Fruit fly (Drosophila melanogaster) whole organism, embryonic: ENCODE measurements around the gene trx.

ENCODE experiments used
- Asciz ChIP-seq: fragments of 200-800 bp; sonication (Bioruptor generic); optimal IDR thresholded peaks from 2 replicates; lab custom pipeline; 2017; ENCODE audit warnings: missing biosample characterization, mild to moderate bottlenecking, missing genetic modification characterization, missing genetic modification reagents
- Atf6 ChIP-seq: fragments of 200-800 bp; sonication (Bioruptor generic); IDR thresholded peaks from 2 replicates; pipeline ENCODE4 v1.3.6; 2022; ENCODE audit warnings: missing biosample characterization, missing genetic modification characterization
- CG11093 ChIP-seq: fragments of 200-800 bp; sonication (Bioruptor generic); IDR thresholded peaks from 3 replicates; pipeline ENCODE4 v1.3.6; 2022; ENCODE audit warnings: missing biosample characterization, missing genetic modification characterization
- CG11695 ChIP-seq: fragments of 200-800 bp; sonication (Bioruptor generic); IDR thresholded peaks from 3 replicates; pipeline ENCODE4 v1.3.6; 2022; ENCODE audit warnings: missing biosample characterization, missing genetic modification characterization
- CG12299 ChIP-seq: fragments of 200-800 bp; sonication (Bioruptor generic); optimal IDR thresholded peaks from 2 replicates; lab custom pipeline; 2018; ENCODE audit warnings: missing biosample characterization, mild to moderate bottlenecking, missing genetic modification characterization
- CG13424 ChIP-seq: fragments of 200-800 bp; sonication (Bioruptor generic); optimal IDR thresholded peaks from 2 replicates; lab custom pipeline; 2019; ENCODE audit warnings: missing biosample characterization, mild to moderate bottlenecking, missing genetic modification characterization, moderate library complexity
- CG15601 ChIP-seq: fragments of 200-800 bp; sonication (Bioruptor generic); optimal IDR thresholded peaks from 3 replicates; lab custom pipeline; 2019; ENCODE audit warnings: missing biosample characterization, mild to moderate bottlenecking, missing genetic modification characterization, moderate library complexity
- CG1603 ChIP-seq: fragments of 200-800 bp; sonication (Bioruptor generic); optimal IDR thresholded peaks from 2 replicates; lab custom pipeline; 2019; ENCODE audit warnings: missing biosample characterization, mild to moderate bottlenecking, missing genetic modification characterization, moderate library complexity
- CG17568 ChIP-seq: fragments of 200-800 bp; sonication (Bioruptor generic); optimal IDR thresholded peaks from 2 replicates; lab custom pipeline; 2018; ENCODE audit warnings: missing biosample characterization, mild to moderate bottlenecking, missing genetic modification characterization, moderate library complexity
- CG17802 ChIP-seq: fragments of 200-800 bp; sonication (Bioruptor generic); optimal IDR thresholded peaks from 2 replicates; lab custom pipeline; 2018; ENCODE audit warnings: missing biosample characterization, mild to moderate bottlenecking, missing genetic modification characterization, moderate library complexity
- CG30431 ChIP-seq: fragments of 200-800 bp; sonication (Bioruptor generic); optimal IDR thresholded peaks from 2 replicates; lab custom pipeline; 2017; ENCODE audit warnings: missing biosample characterization, missing genetic modification characterization
- CG3065 ChIP-seq: fragments of 200-800 bp; sonication (Bioruptor generic); optimal IDR thresholded peaks from 2 replicates; lab custom pipeline; 2016; ENCODE audit warnings: missing biosample characterization, missing genetic modification characterization
- CG3726 ChIP-seq: fragments of 200-800 bp; sonication (Bioruptor generic); IDR thresholded peaks from 3 replicates; pipeline ENCODE4, ENCODE4 v1.3.6; 2022; ENCODE audit warnings: missing biosample characterization, missing genetic modification characterization
- CG42726 ChIP-seq: fragments of 200-800 bp; sonication (Bioruptor generic); IDR thresholded peaks from 2 replicates; pipeline ENCODE4 v1.3.6; 2022; ENCODE audit warnings: missing biosample characterization, missing genetic modification characterization; ENCODE audit not compliant: partially characterized antibody
- CG43689 ChIP-seq: fragments of 200-800 bp; sonication (Bioruptor generic); IDR thresholded peaks from 2 replicates; pipeline ENCODE4 v1.3.6; 2022; ENCODE audit warnings: missing biosample characterization, missing genetic modification characterization
- CG6854 ChIP-seq: fragments of 200-800 bp; sonication (Bioruptor generic); optimal IDR thresholded peaks from 3 replicates; lab custom pipeline; 2017; ENCODE audit warnings: missing biosample characterization, mild to moderate bottlenecking, missing genetic modification characterization
- CG7372 ChIP-seq: fragments of 200-800 bp; sonication (Bioruptor generic); IDR thresholded peaks from 2 replicates; pipeline ENCODE4 v1.3.6; 2022; ENCODE audit warnings: missing biosample characterization, missing genetic modification characterization
- CG8924 ChIP-seq: fragments of 200-800 bp; optimal IDR thresholded peaks from 3 replicates; lab custom pipeline; 2019; ENCODE audit warnings: missing biosample characterization, mild to moderate bottlenecking, missing genetic modification characterization, moderate library complexity
- Dek ChIP-seq: fragments of 200-800 bp; sonication (Bioruptor generic); optimal IDR thresholded peaks from 3 replicates; lab custom pipeline; 2019; ENCODE audit warnings: missing biosample characterization, mild to moderate bottlenecking, missing genetic modification characterization, moderate library complexity
- Dfd ChIP-seq, 2 experiments: fragments of >200 bp; optimal IDR thresholded peaks; 2 replicates each; lab custom pipeline; 2017; ENCODE audit warnings: missing biosample characterization in 2 of 2, missing genetic modification characterization in 2 of 2
- ERR ChIP-seq: fragments of 200-800 bp; sonication (Bioruptor generic); optimal IDR thresholded peaks from 2 replicates; lab custom pipeline; 2016; ENCODE audit warnings: missing biosample characterization, missing genetic modification characterization
- Ets65A ChIP-seq: fragments of 200-800 bp; sonication (Bioruptor generic); peaks from one replicate; lab custom pipeline; 2016; ENCODE audit warnings: missing biosample characterization, missing genetic modification characterization
- GATAe ChIP-seq: fragments of 200-800 bp; sonication (Bioruptor generic); conservative IDR thresholded peaks from 2 replicates; pipeline ENCODE4 v1.3.6; 2022; ENCODE audit warnings: missing biosample characterization, missing genetic modification characterization
- Oaz ChIP-seq: fragments of 200-800 bp; sonication (Bioruptor generic); IDR thresholded peaks from 2 replicates; pipeline ENCODE4 v1.3.6; 2022; ENCODE audit warnings: missing biosample characterization, missing genetic modification characterization
- Optix ChIP-seq: fragments of 200-800 bp; sonication (Bioruptor generic); IDR thresholded peaks from 3 replicates; pipeline ENCODE4 v1.3.6; 2022; ENCODE audit warnings: missing biosample characterization, missing genetic modification characterization
- Ravus ChIP-seq: fragments of 200-800 bp; sonication (Bioruptor generic); IDR thresholded peaks from 2 replicates; pipeline ENCODE4 v1.3.6; 2022; ENCODE audit warnings: missing biosample characterization, missing genetic modification characterization
- Ssrp ChIP-seq: fragments of 200-800 bp; sonication (Bioruptor generic); optimal IDR thresholded peaks from 2 replicates; lab custom pipeline; 2018; ENCODE audit warnings: missing biosample characterization, mild to moderate bottlenecking, missing genetic modification characterization, moderate library complexity
- ac ChIP-seq: fragments of 200-800 bp; sonication (Bioruptor generic); optimal IDR thresholded peaks from 3 replicates; lab custom pipeline; 2017; ENCODE audit warnings: missing biosample characterization, mild to moderate bottlenecking, missing genetic modification characterization
- bbx ChIP-seq: fragments of 200-800 bp; sonication (Bioruptor generic); IDR thresholded peaks from 2 replicates; pipeline ENCODE4 v1.3.6; 2022; ENCODE audit warnings: missing biosample characterization, missing genetic modification characterization; ENCODE audit not compliant: partially characterized antibody
- br ChIP-seq: fragments of >200 bp; optimal IDR thresholded peaks from 2 replicates; lab custom pipeline; 2017
- cato ChIP-seq: fragments of 200-800 bp; sonication (Bioruptor generic); optimal IDR thresholded peaks from 2 replicates; lab custom pipeline; 2016; ENCODE audit warnings: missing biosample characterization, missing genetic modification characterization, borderline replicate concordance
- dan ChIP-seq: fragments of 200-800 bp; sonication (Bioruptor generic); IDR thresholded peaks from 2 replicates; pipeline ENCODE4 v1.3.6; 2022; ENCODE audit warnings: missing biosample characterization, missing genetic modification characterization
- danr ChIP-seq: fragments of 200-800 bp; sonication (Bioruptor generic); IDR thresholded peaks from 2 replicates; pipeline ENCODE4 v1.3.6; 2022; ENCODE audit warnings: missing biosample characterization, missing genetic modification characterization
- dmrt99B ChIP-seq: fragments of 200-800 bp; sonication (Bioruptor generic); optimal IDR thresholded peaks from 2 replicates; lab custom pipeline; 2018; ENCODE audit warnings: missing biosample characterization, mild to moderate bottlenecking, missing genetic modification characterization, moderate library complexity
- dpn ChIP-seq, 2 experiments: fragments of 200-800 bp; sonication (Bioruptor generic); optimal IDR thresholded peaks; 3 replicates each; lab custom pipeline; 2016; ENCODE audit warnings: missing biosample characterization in 2 of 2, missing genetic modification characterization in 2 of 2
- fd102C ChIP-seq: fragments of 200-800 bp; sonication (Bioruptor generic); optimal IDR thresholded peaks from 2 replicates; lab custom pipeline; 2018; ENCODE audit warnings: missing biosample characterization, mild to moderate bottlenecking, missing genetic modification characterization, moderate library complexity
- fd3F ChIP-seq: fragments of 200-800 bp; sonication (Bioruptor generic); optimal IDR thresholded peaks from 2 replicates; lab custom pipeline; 2018; ENCODE audit warnings: missing biosample characterization, mild to moderate bottlenecking, missing genetic modification characterization, moderate library complexity
- h ChIP-seq: fragments of >200 bp; optimal IDR thresholded peaks from 2 replicates; lab custom pipeline; 2017
- ken ChIP-seq: fragments of 200-800 bp; sonication (Bioruptor generic); IDR thresholded peaks from 3 replicates; pipeline ENCODE4 v1.3.6; 2022; ENCODE audit warnings: missing biosample characterization, missing genetic modification characterization
- mam ChIP-seq: fragments of 200-800 bp; sonication (Bioruptor generic); optimal IDR thresholded peaks from 3 replicates; lab custom pipeline; 2016; ENCODE audit warnings: missing biosample characterization, missing genetic modification characterization
- nau ChIP-seq: fragments of 200-800 bp; sonication (Bioruptor generic); optimal IDR thresholded peaks from 3 replicates; lab custom pipeline; 2017; ENCODE audit warnings: missing biosample characterization, mild to moderate bottlenecking, missing genetic modification characterization, missing genetic modification reagents
- pita ChIP-seq: fragments of 200-800 bp; sonication (Bioruptor generic); optimal IDR thresholded peaks from 2 replicates; lab custom pipeline; 2017; ENCODE audit warnings: missing biosample characterization, mild to moderate bottlenecking, missing genetic modification characterization
- pzg ChIP-seq: fragments of 200-800 bp; sonication (Bioruptor generic); optimal IDR thresholded peaks from 3 replicates; lab custom pipeline; 2018; ENCODE audit warnings: missing biosample characterization, mild to moderate bottlenecking, missing genetic modification characterization, moderate library complexity
- run ChIP-seq: fragments of 200-800 bp; sonication (Bioruptor generic); optimal IDR thresholded peaks from 3 replicates; lab custom pipeline; 2018; ENCODE audit warnings: missing biosample characterization, mild to moderate bottlenecking, missing genetic modification characterization
- slou ChIP-seq: fragments of 200-800 bp; sonication (Bioruptor generic); optimal IDR thresholded peaks from 3 replicates; lab custom pipeline; 2016; ENCODE audit warnings: missing biosample characterization, missing genetic modification characterization
- ssp ChIP-seq: fragments of 200-800 bp; sonication (Bioruptor generic); IDR thresholded peaks from 2 replicates; pipeline ENCODE4 v1.3.6; 2022; ENCODE audit warnings: missing biosample characterization, missing genetic modification characterization
- tap ChIP-seq: fragments of 200-800 bp; optimal IDR thresholded peaks from 3 replicates; lab custom pipeline; 2019; ENCODE audit warnings: missing biosample characterization, mild to moderate bottlenecking, missing genetic modification characterization, moderate library complexity
- zen2 ChIP-seq: fragments of 200-800 bp; sonication (Bioruptor generic); IDR thresholded peaks from 3 replicates; pipeline ENCODE4 v1.3.6; 2022; ENCODE audit warnings: missing biosample characterization, missing genetic modification characterization; ENCODE audit not compliant: partially characterized antibody
- zfh1 ChIP-seq: fragments of 200-800 bp; sonication (Bioruptor generic); IDR thresholded peaks from 3 replicates; pipeline ENCODE4 v1.3.6; 2022; ENCODE audit warnings: missing biosample characterization, missing genetic modification characterization
- zfh2 ChIP-seq: fragments of 200-800 bp; sonication (Bioruptor generic); optimal IDR thresholded peaks from 2 replicates; lab custom pipeline; 2016; ENCODE audit warnings: missing biosample characterization, missing genetic modification characterization

Gene trx

DNA sequence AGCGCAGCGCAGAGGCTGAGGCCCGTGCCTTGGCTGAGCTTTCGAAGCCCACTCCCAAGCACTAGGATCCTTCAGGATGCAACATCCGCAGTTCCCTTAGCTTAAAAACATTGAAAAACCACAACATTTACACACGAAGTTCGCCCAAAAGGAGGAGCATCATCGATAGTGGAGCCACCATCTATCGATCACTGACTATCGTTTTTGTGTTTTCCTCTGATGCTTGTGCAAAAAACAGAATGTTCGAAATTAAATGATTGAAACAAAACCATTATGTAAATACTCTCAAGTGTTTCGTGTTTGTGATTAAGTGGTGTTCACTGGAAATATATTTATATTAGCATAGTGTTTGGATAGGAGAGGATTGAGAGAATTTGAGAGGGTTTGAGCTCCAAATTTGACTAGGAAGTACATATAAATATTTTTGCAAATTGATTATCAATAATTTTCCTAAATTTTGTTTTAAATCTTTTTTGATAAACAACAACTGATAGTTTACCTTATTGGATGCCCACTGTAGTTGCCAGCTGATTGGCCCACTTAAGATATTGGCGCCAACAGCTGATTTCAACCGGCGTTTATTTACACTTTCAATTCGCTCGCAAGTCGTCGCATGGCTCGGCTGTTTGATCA, 40.9 kb upstream of the trx start, which contains the start of gene spn-B (continued):
- TF ChIP-seq CG3065 (no peak), zfh2 (GFP tag; lab: Kevin White, UChicago) (peak; percentile 53), fd3F (peak; percentile 62), Optix (no peak), ken (0 out of 3 replicates have a peak, but pooled peaks have one; percentile 3), Ssrp (tag; lab: Kevin White, UChicago) (peak; percentile 70), Ets65A (GFP tag; lab: Kevin White, UChicago) (peak; percentile 55), CG30431 (peak; percentile 45), bbx (GFP tag; lab: Robert Waterston, UW) (peak; percentile 30; the same call in 1 of the 2 replicates), CG11093 (GFP tag; lab: Robert Waterston, UW) (peak; percentile 66; the same call in 2 of the 3 replicates), Oaz (peak; percentile 42; the same call in 1 of the 2 replicates), CG17568 (GFP tag; lab: Kevin White, UChicago) (peak; percentile 82), CG6854 (peak; percentile 57), danr (GFP tag; lab: Robert Waterston, UW) (no peak), tap (tag; lab: Kevin White, UChicago) (peak; percentile 66), Dek (tag; lab: Kevin White, UChicago) (peak; percentile 69), dmrt99B (tag; lab: Kevin White, UChicago) (peak; percentile 83), CG15601 (tag; lab: Kevin White, UChicago) (peak; percentile 100), Asciz (GFP tag; lab: Kevin White, UChicago) (peak; percentile 75), dpn (GFP tag; optimal IDR thresholded peaks at IDR 0.05; lab: Kevin White, UChicago) (peak; percentile 68 to 76), CG42726 (GFP tag; lab: Robert Waterston, UW) (no peak), CG11695 (GFP tag; lab: Robert Waterston, UW) (peak; percentile 78), CG1603 (tag; lab: Kevin White, UChicago) (peak; percentile 64), cato (GFP tag; lab: Kevin White, UChicago) (peak; percentile 49), ERR (GFP tag; lab: Kevin White, UChicago) (no peak), CG13424 (peak; percentile 77), CG43689 (GFP tag; lab: Robert Waterston, UW) (no peak), ac (GFP tag; lab: Kevin White, UChicago) (peak; percentile 26), pzg (GFP tag; lab: Kevin White, UChicago) (no peak), br (lab: Kevin White, UChicago) (no peak), CG12299 (tag; lab: Kevin White, UChicago) (no peak), fd102C (GFP tag; lab: Kevin White, UChicago) (no peak), Dfd (GFP tag; optimal IDR thresholded peaks at IDR 0.05; lab: Kevin White, UChicago) (no peak), nau (GFP tag; lab: Kevin White, UChicago) (no peak), h (lab: Kevin White, UChicago) (no peak), Atf6 (GFP tag; lab: Robert Waterston, UW) (peak; percentile 76), run (tag; lab: Kevin White, UChicago) (peak; percentile 67), Ravus (GFP tag; lab: Robert Waterston, UW) (no peak; the same call in 1 of the 2 replicates), GATAe (GFP tag; lab: Robert Waterston, UW) (no peak), CG17802 (tag; lab: Kevin White, UChicago) (peak; percentile 23), CG3726 (GFP tag; lab: Robert Waterston, UW) (no peak), mam (peak; percentile 58), pita (GFP tag; lab: Kevin White, UChicago) (no peak), slou (GFP tag; lab: Kevin White, UChicago) (no peak), dan (no peak), CG8924 (peak; percentile 77), ssp (GFP tag; lab: Robert Waterston, UW) (peak; percentile 28; the same call in 1 of the 2 replicates), zfh1 (GFP tag; lab: Robert Waterston, UW) (peak; percentile 72; the same call in 2 of the 3 replicates), zen2 (GFP tag; lab: Robert Waterston, UW) (no peak), CG7372 (GFP tag; lab: Robert Waterston, UW) (peak; percentile 50; the same call in 1 of the 2 replicates)
